Worm (Caenorhabditis elegans) whole organism, L4 larva: Measurements from ENCODE around the gene btb-9.

Experiments
- F26F4.8 ChIP-seq: fragments of 200-800 bp; sonication (Bioruptor generic); conservative IDR thresholded peaks from 2 replicates; pipeline ENCODE4 v1.3.6; 2022; ENCODE audit warnings: missing genetic modification characterization, missing compliant biosample characterization
- F37D6.2 ChIP-seq: sonication (generic microtip); optimal IDR thresholded peaks from 2 replicates; lab custom pipeline; 2016; ENCODE audit warnings: mild to moderate bottlenecking, missing genetic modification characterization, missing compliant biosample characterization
- F49E8.2 ChIP-seq: sonication (generic microtip); optimal IDR thresholded peaks from 2 replicates; lab custom pipeline; 2016; ENCODE audit warnings: missing compliant biosample characterization, mild to moderate bottlenecking, missing genetic modification characterization, borderline replicate concordance
- R02D3.7 ChIP-seq: fragments of 150-350 bp; sonication (generic microtip); optimal IDR thresholded peaks from 3 replicates; lab custom pipeline; 2014; ENCODE audit warnings: missing biosample characterization, missing genetic modification characterization
- ZK546.5 ChIP-seq, 2 experiments: sonication (generic microtip); optimal IDR thresholded peaks; 2 replicates each; lab custom pipeline; 2017; ENCODE audit warnings: missing biosample characterization in 2 of 2, missing genetic modification characterization in 2 of 2
- aha-1 ChIP-seq: fragments of 150-350 bp; peaks from one replicate; lab custom pipeline; 2014; ENCODE audit warnings: missing biosample characterization, missing genetic modification characterization
- aly-2 ChIP-seq: sonication (generic microtip); optimal IDR thresholded peaks from 2 replicates; lab custom pipeline; 2018; ENCODE audit warnings: missing biosample characterization, missing genetic modification characterization
- ceh-20 ChIP-seq: fragments of 200-800 bp; sonication (Bioruptor generic); IDR thresholded peaks from 2 replicates; pipeline ENCODE4 v1.3.6; 2022; ENCODE audit warnings: missing genetic modification reagents, missing genetic modification characterization, missing compliant biosample characterization
- ceh-44 ChIP-seq: fragments of 200-800 bp; sonication (Bioruptor generic); IDR thresholded peaks from 2 replicates; pipeline ENCODE4 v1.3.6; 2022; ENCODE audit warnings: missing genetic modification reagents, missing genetic modification characterization, missing compliant biosample characterization
- ctbp-1 ChIP-seq: fragments of 200-800 bp; sonication (Bioruptor generic); IDR thresholded peaks from 2 replicates; pipeline ENCODE4 v1.3.6; 2022; ENCODE audit warnings: missing genetic modification reagents, missing genetic modification characterization, missing compliant biosample characterization
- daf-16 ChIP-seq, 3 experiments: sonication (generic microtip); optimal IDR thresholded peaks; 2 replicates each; lab custom pipeline; 2016 to 2017; ENCODE audit warnings: missing genetic modification characterization in 3 of 3, missing genetic modification reagents in 3 of 3, mild to moderate bottlenecking in 2 of 3, missing compliant biosample characterization in 2 of 3, missing biosample characterization in 1 of 3, moderate library complexity in 1 of 3
- dmd-6 ChIP-seq: fragments of 200-800 bp; sonication (Bioruptor generic); IDR thresholded peaks from 2 replicates; pipeline ENCODE4 v1.3.6; 2022; ENCODE audit warnings: missing genetic modification reagents, missing genetic modification characterization, missing compliant biosample characterization
- dmd-9 ChIP-seq: fragments of 200-800 bp; sonication (Bioruptor generic); IDR thresholded peaks from 2 replicates; pipeline ENCODE4 v1.3.6; 2022; ENCODE audit warnings: missing genetic modification reagents, missing genetic modification characterization, missing compliant biosample characterization
- duxl-1 ChIP-seq: sonication (generic microtip); optimal IDR thresholded peaks from 2 replicates; lab custom pipeline; 2016; ENCODE audit warnings: mild to moderate bottlenecking, missing genetic modification characterization, moderate library complexity, missing compliant biosample characterization; ENCODE audit not compliant: poor library complexity
- dve-1 ChIP-seq: sonication (generic microtip); optimal IDR thresholded peaks from 2 replicates; lab custom pipeline; 2017; ENCODE audit warnings: antibody characterized with exemption, mild to moderate bottlenecking, missing genetic modification characterization, missing compliant biosample characterization; ENCODE audit not compliant: insufficient read depth
- egl-43 ChIP-seq: fragments of 200-800 bp; sonication (Bioruptor generic); IDR thresholded peaks from 2 replicates; pipeline ENCODE4 v1.3.6; 2022; ENCODE audit warnings: missing genetic modification reagents, missing genetic modification characterization, missing compliant biosample characterization
- fkh-10 ChIP-seq: fragments of 150-350 bp; optimal IDR thresholded peaks from 2 replicates; lab custom pipeline; 2014; ENCODE audit warnings: missing biosample characterization, missing genetic modification reagents, missing genetic modification characterization
- gei-8 ChIP-seq: fragments of 200-800 bp; sonication (Bioruptor generic); optimal IDR thresholded peaks from 2 replicates; lab custom pipeline; 2018; ENCODE audit warnings: mild to moderate bottlenecking, missing genetic modification characterization, missing compliant biosample characterization
- hlh-11 ChIP-seq: fragments of 200-800 bp; sonication (Bioruptor generic); optimal IDR thresholded peaks from 2 replicates; lab custom pipeline; 2018; ENCODE audit warnings: mild to moderate bottlenecking, missing genetic modification characterization, missing compliant biosample characterization
- hmg-1.1 ChIP-seq: fragments of 200-800 bp; sonication (Bioruptor generic); IDR thresholded peaks from 2 replicates; pipeline ENCODE4 v1.3.6; 2022; ENCODE audit warnings: missing genetic modification reagents, missing genetic modification characterization, missing compliant biosample characterization
- jun-1 ChIP-seq: fragments of 150-350 bp; optimal IDR thresholded peaks from 2 replicates; lab custom pipeline; 2014; ENCODE audit warnings: missing biosample characterization, missing genetic modification reagents, missing genetic modification characterization
- lin-15B ChIP-seq: fragments of 150-350 bp; sonication (generic microtip); optimal IDR thresholded peaks from 3 replicates; lab custom pipeline; 2014; ENCODE audit warnings: missing biosample characterization, missing genetic modification characterization
- lsy-2 ChIP-seq, 2 experiments: fragments of 150-350 bp in 1 of 2; sonication (generic microtip) in 1 of 2; optimal IDR thresholded peaks; 2 replicates each; lab custom pipeline; 2014 to 2017; ENCODE audit warnings: missing biosample characterization in 2 of 2, missing genetic modification characterization in 2 of 2
- nhr-102 ChIP-seq: sonication (generic microtip); optimal IDR thresholded peaks from 2 replicates; lab custom pipeline; 2016; ENCODE audit warnings: mild to moderate bottlenecking, missing genetic modification characterization, moderate library complexity, missing compliant biosample characterization
- nhr-28 ChIP-seq: fragments of 150-350 bp; optimal IDR thresholded peaks from 2 replicates; lab custom pipeline; 2014; ENCODE audit warnings: missing biosample characterization, missing genetic modification characterization
- nhr-42 ChIP-seq: fragments of 200-800 bp; sonication (Bioruptor generic); IDR thresholded peaks from 2 replicates; pipeline ENCODE4 v1.3.6; 2022; ENCODE audit warnings: missing genetic modification characterization, missing compliant biosample characterization
- nhr-48 ChIP-seq: sonication (generic microtip); optimal IDR thresholded peaks from 2 replicates; lab custom pipeline; 2016; ENCODE audit warnings: mild to moderate bottlenecking, missing genetic modification characterization, missing compliant biosample characterization
- sdz-12 ChIP-seq: fragments of 200-800 bp; sonication (Bioruptor generic); optimal IDR thresholded peaks from 2 replicates; lab custom pipeline; 2018; ENCODE audit warnings: mild to moderate bottlenecking, missing genetic modification characterization, missing compliant biosample characterization
- set-16 ChIP-seq: fragments of 200-800 bp; sonication (Bioruptor generic); IDR thresholded peaks from 2 replicates; pipeline ENCODE4 v1.3.6; 2022; ENCODE audit warnings: missing genetic modification reagents, missing genetic modification characterization, missing compliant biosample characterization
- unc-62 ChIP-seq, 3 experiments: fragments of 150-350 bp in 1 of 3; sonication (generic microtip); optimal IDR thresholded peaks in 2 of 3; peaks in 1 of 3; 1 replicate in 1 of 3; 2 replicates in 2 of 3; lab custom pipeline; 2014 to 2017; ENCODE audit warnings: missing biosample characterization in 3 of 3, missing genetic modification characterization in 3 of 3, missing genetic modification reagents in 3 of 3, missing genotype in 1 of 3
- zfp-3 ChIP-seq: fragments of 200-800 bp; sonication (Bioruptor generic); conservative IDR thresholded peaks from 2 replicates; pipeline ENCODE4 v1.3.6; 2022; ENCODE audit warnings: missing genetic modification reagents, missing genetic modification characterization, missing compliant biosample characterization
- ztf-7 ChIP-seq: fragments of 150-350 bp; optimal IDR thresholded peaks from 2 replicates; lab custom pipeline; 2014; ENCODE audit warnings: missing biosample characterization, missing genetic modification characterization

Gene btb-9

ce11 chrII:1730103-1730502 lies 1.8 kb downstream of the btb-9 start, which contains the start of gene ceh-81:
ceh-81 (plus strand) TSS chrII:1730403.
- no peak for TF ChIP-seq nhr-102
- no peak for TF ChIP-seq ZK546.5 (tag; optimal IDR thresholded peaks at IDR 0.05; lab: Kevin White, UChicago)
- TF ChIP-seq F26F4.8 = no peak
- TF ChIP-seq unc-62 (GFP tag; optimal IDR thresholded peaks at IDR 0.05 in 1 of 2; lab: Kevin White, UChicago) = peak in 1 of 2 experiments; percentile 23
- no peak for TF ChIP-seq unc-62 (tag; optimal IDR thresholded peaks at IDR 0.05; lab: Kevin White, UChicago)

ce11 chrII:1731932-1732331 lies 3.6 kb downstream of the btb-9 start, which contains the start of gene ceh-82:
ceh-82 (plus strand) TSS chrII:1732232.
- TF ChIP-seq egl-43 (GFP tag; lab: Robert Waterston, UW) (no peak), lsy-2 (tag; optimal IDR thresholded peaks at IDR 0.05; lab: Kevin White, UChicago) (no peak), fkh-10 (GFP tag; lab: Kevin White, UChicago) (no peak), hmg-1.1 (GFP tag; lab: Robert Waterston, UW) (no peak), gei-8 (GFP tag; lab: Kevin White, UChicago) (no peak), nhr-48 (no peak), dve-1 (no peak), daf-16 (GFP tag; optimal IDR thresholded peaks at IDR 0.05; lab: Kevin White, UChicago) (no peak), daf-16 (tag; optimal IDR thresholded peaks at IDR 0.05; lab: Kevin White, UChicago) (no peak), dmd-6 (GFP tag; lab: Robert Waterston, UW) (no peak), lin-15B (no peak)

DNA sequence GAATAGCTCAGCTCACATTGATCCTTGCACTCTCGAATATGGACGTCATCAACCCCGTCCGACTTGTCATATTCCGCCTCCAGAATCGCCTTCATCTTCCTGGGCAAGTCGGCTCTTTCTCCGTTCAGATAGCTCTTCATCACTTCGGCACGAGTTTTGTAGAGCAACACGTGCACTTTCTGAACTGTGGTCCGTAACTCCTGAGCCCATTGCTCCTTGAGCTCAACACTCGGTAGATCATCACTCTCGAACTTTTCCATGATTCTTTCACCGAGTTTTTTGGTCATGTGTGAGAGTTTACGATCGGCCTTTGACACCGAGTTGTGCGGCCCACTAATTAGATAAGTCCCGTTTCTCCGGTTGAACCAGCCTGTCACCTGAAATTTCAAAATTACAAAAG lies 6.8 kb downstream of the btb-9 start:
- TF ChIP-seq dmd-9 (no peak), unc-62 (GFP tag; optimal IDR thresholded peaks at IDR 0.05 in 1 of 2; lab: Kevin White, UChicago) (peak in 1 of 2 experiments; percentile 96), unc-62 (tag; optimal IDR thresholded peaks at IDR 0.05; lab: Kevin White, UChicago) (no peak)

DNA sequence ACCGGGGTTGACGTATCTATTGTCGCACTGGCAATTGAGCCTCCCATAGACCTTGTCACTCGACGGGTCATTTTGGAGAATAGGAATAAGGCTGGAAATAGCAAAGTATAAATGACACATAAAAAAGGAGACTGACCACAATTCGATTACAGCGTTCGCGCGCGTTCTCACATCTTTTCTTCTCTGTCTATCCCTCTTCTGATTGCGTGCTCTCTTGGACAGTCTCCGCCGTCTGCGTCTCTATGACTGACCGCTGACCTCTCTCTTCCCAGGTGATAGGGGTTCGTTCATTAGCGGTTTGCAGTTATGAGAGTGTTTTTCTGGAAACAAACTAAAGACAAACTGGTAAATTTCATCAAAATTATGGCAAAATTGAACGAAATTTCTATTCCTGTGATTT lies 8.0 kb downstream of the btb-9 start, which contains the start of gene ceh-83:
Gene ceh-83, minus strand, starts transcription at position 181 of the 400 bp plus-strand sequence.
- TF ChIP-seq ceh-44 (no peak), duxl-1 (tag; lab: Kevin White, UChicago) (peak; percentile 98), zfp-3 (GFP tag; lab: Robert Waterston, UW) (no peak), F49E8.2 (tag; lab: Kevin White, UChicago) (no peak), set-16 (no peak), ceh-20 (GFP tag; lab: Robert Waterston, UW) (no peak), unc-62 (GFP tag; optimal IDR thresholded peaks at IDR 0.05 in 1 of 2; lab: Kevin White, UChicago) (peak in 1 of 2 experiments; percentile 34), unc-62 (tag; optimal IDR thresholded peaks at IDR 0.05; lab: Kevin White, UChicago) (no peak), R02D3.7 (no peak), ctbp-1 (no peak), F37D6.2 (tag; lab: Kevin White, UChicago) (no peak), nhr-28 (tag; lab: Kevin White, UChicago) (peak; percentile 13), hlh-11 (tag; lab: Kevin White, UChicago) (peak; percentile 50), nhr-42 (GFP tag; lab: Robert Waterston, UW) (no peak), jun-1 (tag; lab: Kevin White, UChicago) (no peak)

ce11 chrII:1738844-1739243 lies 10.5 kb downstream of the btb-9 start, which contains the start of the genes irld-9 and irld-33:
irld-9 (minus strand) TSS chrII:1738944.
irld-33 (plus strand) TSS chrII:1739052.
- TF ChIP-seq aly-2 (tag; lab: Kevin White, UChicago) (no peak), aha-1 (tag; lab: Kevin White, UChicago) (peak; percentile 68)

- TF ChIP-seq ztf-7 (tag; lab: Kevin White, UChicago) = no peak
- TF ChIP-seq sdz-12 = no peak
Observed at ce11 chrII:1741248-1741647, 12.9 kb downstream of the btb-9 start, which contains the start of gene K07G6.1. K07G6.1 (plus strand) TSS chrII:1741548.
